Worm (Caenorhabditis elegans) whole organism, mixed stage, embryonic: ENCODE data around the gene R02D5.7.

ENCODE experiments used
- M03D4.4 ChIP-seq: sonication (generic microtip); optimal IDR thresholded peaks from 2 replicates; lab custom pipeline; 2017; ENCODE audit warnings: mild to moderate bottlenecking, missing genetic modification characterization, missing compliant biosample characterization
- bed-3 ChIP-seq: fragments of 200-800 bp; sonication (Bioruptor generic); optimal IDR thresholded peaks from 3 replicates; lab custom pipeline; 2018; ENCODE audit warnings: mild to moderate bottlenecking, missing genetic modification characterization, moderate library complexity, missing compliant biosample characterization
- blmp-1 ChIP-seq: fragments of 150-350 bp; optimal IDR thresholded peaks from 2 replicates; lab custom pipeline; 2014; ENCODE audit warnings: missing biosample characterization, missing genetic modification characterization
- ceh-39 ChIP-seq: fragments of 150-350 bp; optimal IDR thresholded peaks from 2 replicates; lab custom pipeline; 2014; ENCODE audit warnings: missing biosample characterization, missing genetic modification characterization
- ceh-43 ChIP-seq: fragments of 200-800 bp; sonication (Bioruptor generic); optimal IDR thresholded peaks from 2 replicates; lab custom pipeline; 2018; ENCODE audit warnings: mild to moderate bottlenecking, missing genetic modification characterization, moderate library complexity, missing compliant biosample characterization
- ceh-83 ChIP-seq: fragments of 200-800 bp; sonication (Bioruptor generic); optimal IDR thresholded peaks from 2 replicates; lab custom pipeline; 2018; ENCODE audit warnings: mild to moderate bottlenecking, missing genetic modification characterization, missing compliant biosample characterization
- cnd-1 ChIP-seq: fragments of 200-800 bp; sonication (Bioruptor generic); optimal IDR thresholded peaks from 2 replicates; lab custom pipeline; 2018; ENCODE audit warnings: mild to moderate bottlenecking, missing genetic modification characterization, missing compliant biosample characterization
- drap-1 ChIP-seq: fragments of 200-800 bp; sonication (Bioruptor generic); optimal IDR thresholded peaks from 3 replicates; lab custom pipeline; 2018; ENCODE audit warnings: mild to moderate bottlenecking, missing genetic modification characterization, missing compliant biosample characterization
- elt-1 ChIP-seq: sonication (generic microtip); optimal IDR thresholded peaks from 2 replicates; lab custom pipeline; 2017; ENCODE audit warnings: missing genetic modification characterization, mild to moderate bottlenecking, missing compliant biosample characterization, antibody characterized with exemption, moderate library complexity, borderline replicate concordance; ENCODE audit not compliant: insufficient read depth
- flh-1 ChIP-seq: fragments of 200-800 bp; sonication (Bioruptor generic); optimal IDR thresholded peaks from 2 replicates; lab custom pipeline; 2018; ENCODE audit warnings: mild to moderate bottlenecking, missing genetic modification characterization, moderate library complexity, missing compliant biosample characterization
- hlh-1 ChIP-seq: fragments of 150-350 bp; optimal IDR thresholded peaks from 2 replicates; lab custom pipeline; 2014; ENCODE audit warnings: missing biosample characterization, missing genetic modification reagents, missing genetic modification characterization
- lin-13 ChIP-seq: fragments of 150-350 bp; optimal IDR thresholded peaks from 2 replicates; lab custom pipeline; 2014; ENCODE audit warnings: missing biosample characterization, missing genetic modification characterization
- lin-32 ChIP-seq: fragments of 200-800 bp; sonication (Bioruptor generic); optimal IDR thresholded peaks from 2 replicates; lab custom pipeline; 2018; ENCODE audit warnings: mild to moderate bottlenecking, missing genetic modification characterization, missing compliant biosample characterization
- lsy-2 ChIP-seq: fragments of 150-350 bp; optimal IDR thresholded peaks from 2 replicates; lab custom pipeline; 2014; ENCODE audit warnings: missing biosample characterization, missing genetic modification characterization
- mls-2 ChIP-seq: sonication (generic microtip); optimal IDR thresholded peaks from 2 replicates; lab custom pipeline; 2016; ENCODE audit warnings: mild to moderate bottlenecking, missing genetic modification characterization, moderate library complexity, missing compliant biosample characterization
- nhr-12 ChIP-seq: fragments of 150-350 bp; optimal IDR thresholded peaks from 2 replicates; lab custom pipeline; 2014; ENCODE audit warnings: missing biosample characterization, missing genetic modification characterization
- nhr-237 ChIP-seq: fragments of 150-350 bp; optimal IDR thresholded peaks from 2 replicates; lab custom pipeline; 2014; ENCODE audit warnings: missing biosample characterization, missing genetic modification characterization
- nhr-76 ChIP-seq: sonication (generic microtip); optimal IDR thresholded peaks from 2 replicates; lab custom pipeline; 2017; ENCODE audit warnings: missing biosample characterization, missing genetic modification characterization
- sem-2 ChIP-seq: fragments of 200-800 bp; sonication (Bioruptor generic); optimal IDR thresholded peaks from 2 replicates; lab custom pipeline; 2018; ENCODE audit warnings: mild to moderate bottlenecking, missing genetic modification characterization, missing compliant biosample characterization
- snpc-4 ChIP-seq: fragments of 150-350 bp; optimal IDR thresholded peaks from 2 replicates; lab custom pipeline; 2014; ENCODE audit warnings: missing biosample characterization, missing genetic modification characterization
- sptf-1 ChIP-seq: sonication (generic microtip); optimal IDR thresholded peaks from 2 replicates; lab custom pipeline; 2017; ENCODE audit warnings: mild to moderate bottlenecking, missing genetic modification characterization, moderate library complexity, missing compliant biosample characterization
- tbx-8 ChIP-seq: fragments of 200-800 bp; sonication (Bioruptor generic); optimal IDR thresholded peaks from 2 replicates; lab custom pipeline; 2018; ENCODE audit warnings: mild to moderate bottlenecking, missing genetic modification characterization, moderate library complexity, missing compliant biosample characterization
- unc-120 ChIP-seq: sonication (generic microtip); optimal IDR thresholded peaks from 2 replicates; lab custom pipeline; 2017; ENCODE audit warnings: missing genetic modification characterization, missing compliant biosample characterization; ENCODE audit not compliant: poor library complexity, severe bottlenecking
- unc-39 ChIP-seq: fragments of 150-350 bp; optimal IDR thresholded peaks from 2 replicates; lab custom pipeline; 2014; ENCODE audit warnings: missing biosample characterization, missing genetic modification characterization
- unc-62 ChIP-seq: fragments of 150-350 bp; optimal IDR thresholded peaks from 2 replicates; lab custom pipeline; 2014; ENCODE audit warnings: missing biosample characterization, missing genetic modification reagents, missing genetic modification characterization
- ztf-11 ChIP-seq: fragments of 150-350 bp; optimal IDR thresholded peaks from 2 replicates; lab custom pipeline; 2014; ENCODE audit warnings: missing biosample characterization, missing genetic modification characterization

R02D5.7 gene

DNA sequence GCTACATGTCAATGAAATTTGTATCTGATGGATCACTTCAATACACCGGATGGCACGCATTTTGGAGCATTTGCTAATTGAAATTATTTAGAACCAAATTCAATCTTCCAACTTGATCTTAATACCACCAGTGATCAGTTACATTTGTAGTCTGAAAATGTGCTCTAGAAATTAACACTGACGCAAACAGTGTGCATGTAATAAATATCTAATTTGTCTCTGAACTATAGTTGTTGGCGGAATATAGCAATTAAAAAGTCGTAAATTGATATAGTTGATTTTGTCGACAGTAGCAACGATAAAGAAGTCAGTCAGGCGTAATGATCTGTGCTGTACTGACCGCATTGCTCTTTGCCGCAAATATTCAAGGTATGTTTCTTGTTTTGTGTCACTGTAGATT lies 9.1 kb downstream of the R02D5.7 start, which contains the start of gene clec-227:
Gene clec-227 (plus strand): TSS at position 301 of the 400 bp plus-strand sequence.
- TF ChIP-seq nhr-12 (tag; lab: Kevin White, UChicago) (no peak), sem-2 (no peak), snpc-4 (tag; lab: Kevin White, UChicago) (no peak), tbx-8 (GFP tag; lab: Kevin White, UChicago) (no peak), ceh-43 (GFP tag; lab: Kevin White, UChicago) (no peak), M03D4.4 (tag; lab: Kevin White, UChicago) (no peak), nhr-237 (tag; lab: Kevin White, UChicago) (no peak), mls-2 (tag; lab: Kevin White, UChicago) (no peak)

DNA sequence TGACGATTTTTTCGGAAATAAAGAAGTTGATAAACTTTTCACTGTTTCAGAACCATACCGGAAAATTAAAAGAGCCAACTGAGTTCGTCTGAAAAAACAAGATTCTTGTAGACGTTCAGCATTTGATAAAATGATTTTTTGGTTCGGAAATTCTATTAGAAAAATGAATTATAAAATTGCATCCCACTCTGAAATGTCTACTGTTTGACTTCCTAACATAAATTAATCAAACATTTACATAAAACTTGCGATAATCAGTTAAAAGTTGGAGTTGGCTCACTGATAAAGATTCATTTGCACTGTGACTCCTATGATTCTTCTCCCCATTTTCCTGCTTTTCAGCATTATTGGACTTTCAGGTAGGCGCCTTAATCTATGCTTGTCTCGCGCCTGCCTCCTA lies 12.4 kb downstream of the R02D5.7 start, which contains the start of gene clec-57:
Gene clec-57 (plus strand): TSS at position 301 of the 400 bp plus-strand sequence.
- TF ChIP-seq sptf-1 (tag; lab: Kevin White, UChicago): no peak
- no peak for TF ChIP-seq hlh-1 (tag; lab: Kevin White, UChicago)
- no peak for TF ChIP-seq ceh-39
- TF ChIP-seq ceh-43 (GFP tag; lab: Kevin White, UChicago): no peak
- TF ChIP-seq bed-3 (GFP tag; lab: Kevin White, UChicago): no peak
- no peak for TF ChIP-seq nhr-76 (tag; lab: Kevin White, UChicago)
- TF ChIP-seq nhr-237 (tag; lab: Kevin White, UChicago): no peak

- TF ChIP-seq bed-3 (GFP tag; lab: Kevin White, UChicago): no peak
- TF ChIP-seq cnd-1 (tag; lab: Kevin White, UChicago): peak; percentile 64
- TF ChIP-seq unc-62 (GFP tag; lab: Kevin White, UChicago): no peak
- peak; percentile 1 for TF ChIP-seq ceh-83 (GFP tag; lab: Kevin White, UChicago)
- no peak for TF ChIP-seq unc-39 (tag; lab: Kevin White, UChicago)
- no peak for TF ChIP-seq lsy-2 (tag; lab: Kevin White, UChicago)
- no peak for TF ChIP-seq elt-1 (tag; lab: Kevin White, UChicago)
- peak; percentile 53 for TF ChIP-seq drap-1
- TF ChIP-seq hlh-1 (tag; lab: Kevin White, UChicago): no peak
- no peak for TF ChIP-seq M03D4.4 (tag; lab: Kevin White, UChicago)
- TF ChIP-seq blmp-1 (tag; lab: Kevin White, UChicago): no peak
Observed at ce11 chrV:14468196-14468874, 13.0 kb downstream of the R02D5.7 start, which contains the start of gene srz-97. Gene srz-97 (minus strand): TSS chrV:14468246.

ce11 chrV:14464368-14464767 lies 16.9 kb downstream of the R02D5.7 start, which contains the start of gene F08H9.4:
Gene F08H9.4 (minus strand): TSS chrV:14464428.
- TF ChIP-seq nhr-12 (tag; lab: Kevin White, UChicago) (no peak), lin-13 (tag; lab: Kevin White, UChicago) (no peak), flh-1 (GFP tag; lab: Kevin White, UChicago) (no peak), ceh-83 (GFP tag; lab: Kevin White, UChicago) (no peak), unc-120 (tag; lab: Kevin White, UChicago) (no peak)

DNA sequence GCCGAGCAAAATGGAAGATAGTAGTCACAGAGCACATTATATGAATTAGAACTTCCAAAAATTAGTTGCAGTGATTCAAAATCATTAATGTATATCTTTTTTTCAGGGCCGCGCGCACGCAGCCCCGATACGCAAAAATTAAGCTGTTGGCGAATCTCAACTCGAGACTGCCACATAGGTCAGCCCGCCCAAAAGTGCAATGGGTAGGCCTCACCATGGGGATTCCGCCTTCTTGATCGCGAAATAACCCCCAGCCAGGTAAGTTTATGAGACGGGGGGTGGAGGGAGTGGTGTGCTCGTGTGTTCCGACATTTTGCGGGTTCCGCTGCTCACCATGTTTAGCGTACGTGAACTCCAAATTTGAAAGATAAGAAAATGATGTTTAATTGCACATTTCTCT lies 18.2 kb downstream of the R02D5.7 start, which contains the start of gene F08H9.3:
Gene F08H9.3 (minus strand): TSS at position 252 of the 400 bp plus-strand sequence.
- TF ChIP-seq drap-1 (peak; percentile 14), cnd-1 (tag; lab: Kevin White, UChicago) (peak; percentile 7)

DNA sequence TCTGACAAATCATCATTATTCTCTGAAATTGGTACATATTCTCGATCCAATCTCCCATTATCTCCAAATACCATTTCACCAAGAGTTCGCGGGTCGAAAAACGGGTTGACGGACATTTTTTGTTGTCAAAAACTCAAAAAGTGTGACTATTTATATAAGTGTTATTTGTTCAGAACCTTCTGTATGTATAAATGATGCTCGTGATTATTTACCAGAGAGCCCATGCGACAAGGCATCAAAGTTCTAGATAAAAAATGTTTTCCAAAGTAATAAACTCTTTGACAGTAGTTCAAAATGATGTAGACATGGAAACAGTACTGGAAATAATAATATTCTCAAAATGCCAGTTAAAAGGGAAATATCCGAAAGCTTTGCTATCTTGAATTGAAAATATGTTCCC lies 18.6 kb downstream of the R02D5.7 start:
- TF ChIP-seq ztf-11 (tag; lab: Kevin White, UChicago) (no peak), lin-13 (tag; lab: Kevin White, UChicago) (no peak), unc-62 (GFP tag; lab: Kevin White, UChicago) (no peak), M03D4.4 (tag; lab: Kevin White, UChicago) (no peak), lin-32 (no peak)
